Fruit fly (Drosophila melanogaster): Measurements from ENCODE around the gene Ssdp.

Gene Ssdp

DNA sequence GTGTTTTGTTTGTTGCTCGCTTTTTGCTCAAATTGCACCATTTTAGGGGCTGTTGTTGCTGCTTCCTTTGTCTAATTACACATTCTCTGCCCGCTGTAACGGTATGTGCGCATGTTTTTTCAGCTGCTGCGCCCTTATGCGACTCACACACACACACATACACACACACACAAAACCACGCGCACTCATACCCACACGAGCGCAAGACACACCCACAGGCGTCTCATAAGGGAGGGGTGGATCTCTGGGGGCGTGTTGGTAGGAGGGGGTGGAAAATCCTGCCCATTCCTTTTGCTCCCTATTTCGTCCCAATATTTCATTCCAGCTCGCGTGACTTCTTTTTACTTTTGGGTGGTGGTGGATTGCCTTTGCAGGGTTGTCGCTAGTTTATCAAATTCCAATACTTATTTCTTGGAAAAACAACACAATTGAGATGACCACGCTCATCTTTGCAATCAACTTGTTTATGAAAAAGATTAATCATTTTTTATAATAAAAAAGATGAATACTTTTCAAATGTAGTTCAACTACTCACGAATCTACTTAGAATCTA, 45.7 kb upstream of the Ssdp start (continued):
- TF ChIP-seq odd (GFP tag; optimal IDR thresholded peaks at IDR 0.05) (no peak), gro (GFP tag; optimal IDR thresholded peaks at IDR 0.05) (no peak), CG17361 (GFP tag; IDR thresholded peaks at IDR 0.05) (no peak), Max (GFP tag; optimal IDR thresholded peaks at IDR 0.05) (no peak), Ets65A (GFP tag) (peak; percentile 29), ap (GFP tag; IDR thresholded peaks at IDR 0.05) (peak; percentile 17; the same call in 1 of the 2 replicates), CG6791 (GFP tag; IDR thresholded peaks at IDR 0.05; ENCODE audit: partially characterized antibody) (no peak), CG9876 (GFP tag; optimal IDR thresholded peaks at IDR 0.05) (no peak), jing (GFP tag; optimal IDR thresholded peaks at IDR 0.05) (no peak), Nf-YB (GFP tag; optimal IDR thresholded peaks at IDR 0.05) (no peak), Doc3 (GFP tag; IDR thresholded peaks at IDR 0.05; ENCODE audit: partially characterized antibody) (no peak), CG3838 (GFP tag; optimal IDR thresholded peaks at IDR 0.05) (no peak), dysf (GFP tag; IDR thresholded peaks at IDR 0.05) (no peak), cwo (GFP tag; optimal IDR thresholded peaks at IDR 0.05) (no peak), CG4404 (GFP tag; IDR thresholded peaks at IDR 0.05) (no peak), Nf-YC (tag; optimal IDR thresholded peaks at IDR 0.05) (no peak), esg (GFP tag; conservative IDR thresholded peaks at IDR 0.05) (no peak), CG2120 (GFP tag; optimal IDR thresholded peaks at IDR 0.05) (no peak), pros (GFP tag; optimal IDR thresholded peaks at IDR 0.05) (peak; percentile 74), Dref (GFP tag; IDR thresholded peaks at IDR 0.05) (no peak), Optix (GFP tag; IDR thresholded peaks at IDR 0.05) (no peak), gcm2 (GFP tag; optimal IDR thresholded peaks at IDR 0.05) (no peak), sob (GFP tag; IDR thresholded peaks at IDR 0.05) (0 out of 2 replicates have a peak, but pooled peaks have one; percentile 6), CHES-1-like (GFP tag; optimal IDR thresholded peaks at IDR 0.05) (no peak), ttk (GFP tag; IDR thresholded peaks at IDR 0.05) (0 out of 2 replicates have a peak, but pooled peaks have one; percentile 17), CG12744 (GFP tag; optimal IDR thresholded peaks at IDR 0.05) (no peak), H2.0 (GFP tag; IDR thresholded peaks at IDR 0.05) (no peak), pho (GFP tag; optimal IDR thresholded peaks at IDR 0.05) (no peak), Fer1 (GFP tag; optimal IDR thresholded peaks at IDR 0.05) (no peak), Jarid2 (GFP tag; optimal IDR thresholded peaks at IDR 0.05) (no peak), lbe (GFP tag; optimal IDR thresholded peaks at IDR 0.05) (no peak), nerfin-2 (GFP tag; IDR thresholded peaks at IDR 0.05; ENCODE audit: partially characterized antibody) (0 out of 2 replicates have a peak, but pooled peaks have one; percentile 14), CG6683 (GFP tag; optimal IDR thresholded peaks at IDR 0.05) (no peak), CG3065 (GFP tag; optimal IDR thresholded peaks at IDR 0.05) (no peak), MBD-R2 (GFP tag; IDR thresholded peaks at IDR 0.05) (no peak), cg (GFP tag; optimal IDR thresholded peaks at IDR 0.05) (peak; percentile 35), repo (GFP tag; optimal IDR thresholded peaks at IDR 0.05) (no peak), nerfin-1 (tag; optimal IDR thresholded peaks at IDR 0.05) (peak; percentile 98), CG4820 (GFP tag; optimal IDR thresholded peaks at IDR 0.05) (no peak), dimm (GFP tag; IDR thresholded peaks at IDR 0.05) (no peak), sd (tag; optimal IDR thresholded peaks at IDR 0.05) (peak; percentile 67), chn (GFP tag; optimal IDR thresholded peaks at IDR 0.05) (no peak), CG16863 (GFP tag; optimal IDR thresholded peaks at IDR 0.05) (no peak), sens (GFP tag) (no peak), twi (tag; optimal IDR thresholded peaks at IDR 0.05) (no peak), CG10979 (tag; optimal IDR thresholded peaks at IDR 0.05) (no peak), stc (GFP tag; IDR thresholded peaks at IDR 0.05) (no peak), CG7271 (tag; optimal IDR thresholded peaks at IDR 0.05) (no peak), CG17385 (GFP tag; optimal IDR thresholded peaks at IDR 0.05) (no peak), CG2116 (GFP tag; optimal IDR thresholded peaks at IDR 0.05) (no peak), CG1832 (GFP tag; optimal IDR thresholded peaks at IDR 0.05) (no peak), CG4360 (GFP tag; IDR thresholded peaks at IDR 0.05) (no peak)

Data from whole organism, embryonic.